Fruit fly (Drosophila melanogaster) whole organism, embryonic: ENCODE results near the gene Crys.

Source experiments
- BtbVII ChIP-seq: fragments of 200-800 bp; sonication (Bioruptor generic); optimal IDR thresholded peaks from 3 replicates; lab custom pipeline; 2017; ENCODE audit warnings: missing biosample characterization, mild to moderate bottlenecking, missing genetic modification characterization
- CG11723 ChIP-seq: fragments of 200-800 bp; sonication (Bioruptor generic); optimal IDR thresholded peaks from 2 replicates; lab custom pipeline; 2017; ENCODE audit warnings: missing biosample characterization, mild to moderate bottlenecking, missing genetic modification characterization
- CG12219 ChIP-seq: fragments of 200-800 bp; sonication (Bioruptor generic); optimal IDR thresholded peaks from 3 replicates; lab custom pipeline; 2018; ENCODE audit warnings: missing biosample characterization, mild to moderate bottlenecking, missing genetic modification characterization
- CG12942 ChIP-seq: fragments of 200-800 bp; sonication (Bioruptor generic); optimal IDR thresholded peaks from 3 replicates; lab custom pipeline; 2016; ENCODE audit warnings: missing biosample characterization, missing genetic modification characterization
- CG13775 ChIP-seq: fragments of 200-800 bp; sonication (Bioruptor generic); optimal IDR thresholded peaks from 3 replicates; lab custom pipeline; 2017; ENCODE audit warnings: missing biosample characterization, mild to moderate bottlenecking, missing genetic modification characterization
- CG14710 ChIP-seq: fragments of 200-800 bp; sonication (Bioruptor generic); optimal IDR thresholded peaks from 3 replicates; lab custom pipeline; 2019; ENCODE audit warnings: missing biosample characterization, mild to moderate bottlenecking, missing genetic modification characterization, moderate library complexity
- CG15514 ChIP-seq: fragments of 200-800 bp; sonication (Bioruptor generic); optimal IDR thresholded peaks from 3 replicates; lab custom pipeline; 2017; ENCODE audit warnings: missing biosample characterization, missing genetic modification characterization, mild to moderate bottlenecking, moderate library complexity, missing genetic modification reagents
- CG16863 ChIP-seq: fragments of 200-800 bp; sonication (Bioruptor generic); optimal IDR thresholded peaks from 3 replicates; lab custom pipeline; 2016; ENCODE audit warnings: missing biosample characterization, missing genetic modification characterization
- CG17568 ChIP-seq: fragments of 200-800 bp; sonication (Bioruptor generic); optimal IDR thresholded peaks from 2 replicates; lab custom pipeline; 2018; ENCODE audit warnings: missing biosample characterization, mild to moderate bottlenecking, missing genetic modification characterization, moderate library complexity
- CG17912 ChIP-seq: fragments of 200-800 bp; sonication (Bioruptor generic); optimal IDR thresholded peaks from 2 replicates; lab custom pipeline; 2018; ENCODE audit warnings: missing biosample characterization, mild to moderate bottlenecking, missing genetic modification characterization
- CG2678 ChIP-seq: fragments of 200-800 bp; sonication (Bioruptor generic); optimal IDR thresholded peaks from 3 replicates; lab custom pipeline; 2019; ENCODE audit warnings: missing biosample characterization, mild to moderate bottlenecking, missing genetic modification characterization, moderate library complexity
- CG30431 ChIP-seq: fragments of 200-800 bp; sonication (Bioruptor generic); optimal IDR thresholded peaks from 2 replicates; lab custom pipeline; 2017; ENCODE audit warnings: missing biosample characterization, missing genetic modification characterization
- CG33557 ChIP-seq: fragments of 200-800 bp; sonication (Bioruptor generic); optimal IDR thresholded peaks from 2 replicates; lab custom pipeline; 2019; ENCODE audit warnings: missing biosample characterization, mild to moderate bottlenecking, missing genetic modification characterization, moderate library complexity
- CG5180 ChIP-seq: fragments of 200-800 bp; sonication (Bioruptor generic); optimal IDR thresholded peaks from 3 replicates; lab custom pipeline; 2017; ENCODE audit warnings: missing biosample characterization, missing genetic modification characterization, mild to moderate bottlenecking, moderate library complexity, missing genetic modification reagents
- CG5953 ChIP-seq: fragments of 200-800 bp; sonication (Bioruptor generic); IDR thresholded peaks from 2 replicates; pipeline ENCODE4 v1.3.6; 2022; ENCODE audit warnings: missing biosample characterization, missing genetic modification characterization
- CG6272 ChIP-seq: fragments of 200-800 bp; sonication (Bioruptor generic); IDR thresholded peaks from 2 replicates; pipeline ENCODE4 v1.3.6; 2022; ENCODE audit warnings: missing biosample characterization, missing genetic modification characterization
- CG7372 ChIP-seq: fragments of 200-800 bp; sonication (Bioruptor generic); IDR thresholded peaks from 2 replicates; pipeline ENCODE4 v1.3.6; 2022; ENCODE audit warnings: missing biosample characterization, missing genetic modification characterization
- CG7786 ChIP-seq: fragments of 200-800 bp; sonication (Bioruptor generic); optimal IDR thresholded peaks from 2 replicates; lab custom pipeline; 2016; ENCODE audit warnings: missing biosample characterization, missing genetic modification characterization
- CG7987 ChIP-seq: fragments of 200-800 bp; sonication (Bioruptor generic); optimal IDR thresholded peaks from 2 replicates; lab custom pipeline; 2018; ENCODE audit warnings: missing biosample characterization, mild to moderate bottlenecking, missing genetic modification characterization, moderate library complexity
- D19A ChIP-seq: fragments of 200-800 bp; optimal IDR thresholded peaks from 3 replicates; lab custom pipeline; 2019; ENCODE audit warnings: missing biosample characterization, mild to moderate bottlenecking, missing genetic modification characterization, moderate library complexity
- D19B ChIP-seq: fragments of 200-800 bp; sonication (Bioruptor generic); optimal IDR thresholded peaks from 2 replicates; lab custom pipeline; 2017; ENCODE audit warnings: missing biosample characterization, mild to moderate bottlenecking, missing genetic modification characterization
- Dref ChIP-seq: fragments of 200-800 bp; sonication (Bioruptor generic); IDR thresholded peaks from 2 replicates; pipeline ENCODE4 v1.3.6; 2022; ENCODE audit warnings: missing biosample characterization, missing genetic modification characterization
- Eip74EF ChIP-seq, 2 experiments: fragments of 200-800 bp in 1 of 2; fragments of >200 bp in 1 of 2; sonication (Bioruptor generic) in 1 of 2; optimal IDR thresholded peaks; 2 replicates each; lab custom pipeline; 2017 to 2019; ENCODE audit warnings: missing biosample characterization in 2 of 2, missing genetic modification characterization in 2 of 2, mild to moderate bottlenecking in 1 of 2, moderate library complexity in 1 of 2
- Hr78 ChIP-seq, 2 experiments: fragments of 200-800 bp in 1 of 2; fragments of >200 bp in 1 of 2; sonication (Bioruptor generic) in 1 of 2; optimal IDR thresholded peaks; 2 replicates each; lab custom pipeline; 2017 to 2019; ENCODE audit warnings: missing biosample characterization in 2 of 2, missing genetic modification characterization in 2 of 2, mild to moderate bottlenecking in 1 of 2, moderate library complexity in 1 of 2
- Jarid2 ChIP-seq: fragments of 200-800 bp; sonication (Bioruptor generic); optimal IDR thresholded peaks from 3 replicates; lab custom pipeline; 2017; ENCODE audit warnings: mild to moderate bottlenecking, missing biosample characterization, missing genetic modification reagents, missing genetic modification characterization
- Max ChIP-seq: fragments of 200-800 bp; sonication (Bioruptor generic); optimal IDR thresholded peaks from 2 replicates; lab custom pipeline; 2016; ENCODE audit warnings: missing biosample characterization, mild to moderate bottlenecking, missing genetic modification characterization
- Meics ChIP-seq: fragments of 200-800 bp; sonication (Bioruptor generic); optimal IDR thresholded peaks from 2 replicates; lab custom pipeline; 2017; ENCODE audit warnings: missing biosample characterization, mild to moderate bottlenecking, missing genetic modification characterization
- Mes4 ChIP-seq: fragments of 200-800 bp; sonication (Bioruptor generic); optimal IDR thresholded peaks from 2 replicates; lab custom pipeline; 2016; ENCODE audit warnings: missing biosample characterization, missing genetic modification characterization
- Mrtf ChIP-seq: fragments of 200-800 bp; sonication (Bioruptor generic); IDR thresholded peaks from 3 replicates; pipeline ENCODE4 v1.3.6; 2022; ENCODE audit warnings: missing biosample characterization, missing genetic modification characterization
- Optix ChIP-seq: fragments of 200-800 bp; sonication (Bioruptor generic); IDR thresholded peaks from 3 replicates; pipeline ENCODE4 v1.3.6; 2022; ENCODE audit warnings: missing biosample characterization, missing genetic modification characterization
- Vsx1 ChIP-seq: fragments of 200-800 bp; sonication (Bioruptor generic); optimal IDR thresholded peaks from 2 replicates; lab custom pipeline; 2017; ENCODE audit warnings: missing biosample characterization, mild to moderate bottlenecking, missing genetic modification characterization, missing genetic modification reagents
- bowl ChIP-seq: fragments of 200-800 bp; sonication (Bioruptor generic); IDR thresholded peaks from 2 replicates; pipeline ENCODE4 v1.3.6; 2022; ENCODE audit warnings: missing biosample characterization, missing genetic modification characterization
- dan ChIP-seq: fragments of 200-800 bp; sonication (Bioruptor generic); IDR thresholded peaks from 2 replicates; pipeline ENCODE4 v1.3.6; 2022; ENCODE audit warnings: missing biosample characterization, missing genetic modification characterization
- dm ChIP-seq: fragments of 200-800 bp; sonication (Bioruptor generic); optimal IDR thresholded peaks from 3 replicates; lab custom pipeline; 2016; ENCODE audit warnings: missing biosample characterization, missing genetic modification characterization
- fd3F ChIP-seq: fragments of 200-800 bp; sonication (Bioruptor generic); optimal IDR thresholded peaks from 2 replicates; lab custom pipeline; 2018; ENCODE audit warnings: missing biosample characterization, mild to moderate bottlenecking, missing genetic modification characterization, moderate library complexity
- grn ChIP-seq: fragments of 200-800 bp; sonication (Bioruptor generic); optimal IDR thresholded peaks from 3 replicates; lab custom pipeline; 2017; ENCODE audit warnings: missing biosample characterization, missing genetic modification characterization
- ind ChIP-seq: fragments of 200-800 bp; sonication (Bioruptor generic); optimal IDR thresholded peaks from 3 replicates; lab custom pipeline; 2016; ENCODE audit warnings: missing biosample characterization, missing genetic modification characterization
- lbe ChIP-seq: fragments of 200-800 bp; sonication (Bioruptor generic); optimal IDR thresholded peaks from 2 replicates; lab custom pipeline; 2016; ENCODE audit warnings: missing biosample characterization, mild to moderate bottlenecking, missing genetic modification characterization
- lmd ChIP-seq: fragments of 200-800 bp; sonication (Bioruptor generic); IDR thresholded peaks from 2 replicates; pipeline ENCODE4 v1.3.6; 2022; ENCODE audit warnings: missing biosample characterization, missing genetic modification characterization
- luna ChIP-seq: fragments of 200-800 bp; sonication (Bioruptor generic); optimal IDR thresholded peaks from 2 replicates; lab custom pipeline; 2016; ENCODE audit warnings: missing biosample characterization, missing genetic modification characterization
- maf-S ChIP-seq: fragments of 200-800 bp; sonication (Bioruptor generic); optimal IDR thresholded peaks from 2 replicates; lab custom pipeline; 2016; ENCODE audit warnings: missing biosample characterization, missing genetic modification characterization
- nau ChIP-seq: fragments of 200-800 bp; sonication (Bioruptor generic); optimal IDR thresholded peaks from 3 replicates; lab custom pipeline; 2017; ENCODE audit warnings: missing biosample characterization, mild to moderate bottlenecking, missing genetic modification characterization, missing genetic modification reagents
- p53 ChIP-seq: fragments of 200-800 bp; sonication (Bioruptor generic); optimal IDR thresholded peaks from 2 replicates; lab custom pipeline; 2016; ENCODE audit warnings: missing biosample characterization, missing genetic modification characterization
- pzg ChIP-seq: fragments of 200-800 bp; sonication (Bioruptor generic); optimal IDR thresholded peaks from 3 replicates; lab custom pipeline; 2018; ENCODE audit warnings: missing biosample characterization, mild to moderate bottlenecking, missing genetic modification characterization, moderate library complexity
- repo ChIP-seq: fragments of 200-800 bp; sonication (Bioruptor generic); optimal IDR thresholded peaks from 2 replicates; lab custom pipeline; 2016; ENCODE audit warnings: missing biosample characterization, missing genetic modification characterization
- schlank ChIP-seq: fragments of 200-800 bp; sonication (Bioruptor generic); optimal IDR thresholded peaks from 2 replicates; lab custom pipeline; 2018; ENCODE audit warnings: missing biosample characterization, mild to moderate bottlenecking, missing genetic modification characterization
- sug ChIP-seq: fragments of 200-800 bp; optimal IDR thresholded peaks from 2 replicates; lab custom pipeline; 2019; ENCODE audit warnings: missing biosample characterization, mild to moderate bottlenecking, missing genetic modification characterization, moderate library complexity
- ttk ChIP-seq: fragments of 200-800 bp; sonication (Bioruptor generic); IDR thresholded peaks from 2 replicates; pipeline ENCODE4 v2.1.2; 2022; ENCODE audit warnings: missing biosample characterization, missing genetic modification characterization
- wdn ChIP-seq: fragments of 200-800 bp; sonication (Bioruptor generic); IDR thresholded peaks from 2 replicates; pipeline ENCODE4 v1.3.6; 2022; ENCODE audit warnings: missing biosample characterization, missing genetic modification characterization
- zen2 ChIP-seq: fragments of 200-800 bp; sonication (Bioruptor generic); IDR thresholded peaks from 3 replicates; pipeline ENCODE4 v1.3.6; 2022; ENCODE audit warnings: missing biosample characterization, missing genetic modification characterization; ENCODE audit not compliant: partially characterized antibody

The Crys gene

DNA sequence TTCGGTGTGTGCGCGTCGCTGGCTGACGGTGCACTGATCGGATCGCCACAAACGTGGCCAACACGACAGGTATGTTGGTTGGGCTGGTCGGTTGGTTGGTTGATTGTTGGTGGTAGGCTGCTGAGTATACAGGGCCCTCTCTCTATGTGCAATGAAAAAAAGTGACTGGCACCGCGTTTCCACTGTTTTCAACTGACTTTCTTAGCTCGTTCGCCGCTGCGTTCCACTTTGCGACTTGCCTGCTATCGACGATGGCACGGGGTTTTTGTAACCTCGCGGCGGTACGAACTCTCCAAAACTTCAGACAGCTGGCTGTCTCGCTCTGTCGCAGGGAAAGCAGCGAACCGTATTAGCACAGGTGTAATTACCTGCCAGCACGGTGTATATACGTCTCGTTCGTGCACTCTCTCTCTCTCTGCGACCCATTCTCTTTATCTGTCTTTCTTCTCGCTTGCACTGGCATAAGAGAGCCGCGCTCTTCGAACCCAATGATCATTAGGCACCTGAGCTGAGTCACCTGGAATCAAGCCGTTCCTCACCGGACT, 27.0 kb downstream of the Crys start (continued):
- TF ChIP-seq nau (GFP tag; lab: Kevin White, UChicago) (no peak), grn (GFP tag; lab: Kevin White, UChicago) (peak; percentile 77), Max (GFP tag; lab: Kevin White, UChicago) (no peak), CG17912 (GFP tag; lab: Kevin White, UChicago) (no peak), Mrtf (GFP tag; lab: Robert Waterston, UW) (peak; percentile 38; the same call in 1 of the 3 replicates), Eip74EF (GFP tag; optimal IDR thresholded peaks at IDR 0.05; lab: Kevin White, UChicago) (no peak), Dref (GFP tag; lab: Robert Waterston, UW) (no peak), repo (GFP tag; lab: Kevin White, UChicago) (no peak), sug (tag; lab: Kevin White, UChicago) (peak; percentile 39), Jarid2 (peak; percentile 96), CG5953 (0 out of 2 replicates have a peak, but pooled peaks have one; percentile 52), CG12219 (GFP tag; lab: Kevin White, UChicago) (no peak), dm (GFP tag; lab: Kevin White, UChicago) (peak; percentile 28), ttk (no peak), D19B (no peak), CG14710 (tag; lab: Kevin White, UChicago) (no peak), CG11723 (GFP tag; lab: Kevin White, UChicago) (no peak), CG15514 (GFP tag; lab: Kevin White, UChicago) (no peak), fd3F (GFP tag; lab: Kevin White, UChicago) (no peak), CG2678 (tag; lab: Kevin White, UChicago) (peak; percentile 19), bowl (GFP tag; lab: Robert Waterston, UW) (no peak; the same call in 1 of the 2 replicates), Meics (GFP tag; lab: Kevin White, UChicago) (peak; percentile 17), BtbVII (GFP tag; lab: Kevin White, UChicago) (no peak), p53 (GFP tag; lab: Kevin White, UChicago) (no peak), wdn (no peak; the same call in 1 of the 2 replicates), lbe (GFP tag; lab: Kevin White, UChicago) (peak; percentile 49), CG7987 (GFP tag; lab: Kevin White, UChicago) (no peak), CG6272 (GFP tag; lab: Robert Waterston, UW) (no peak), CG12942 (GFP tag; lab: Kevin White, UChicago) (no peak), CG17568 (GFP tag; lab: Kevin White, UChicago) (no peak), Optix (0 out of 3 replicates have a peak, but pooled peaks have one; percentile 35), lmd (GFP tag; lab: Robert Waterston, UW) (no peak), schlank (tag; lab: Kevin White, UChicago) (peak; percentile 17), CG7786 (GFP tag; lab: Kevin White, UChicago) (peak; percentile 23), luna (GFP tag; lab: Kevin White, UChicago) (no peak), Hr78 (GFP tag; optimal IDR thresholded peaks at IDR 0.05; lab: Kevin White, UChicago) (peak in 1 of 2 experiments; percentile 50), dan (GFP tag; lab: Robert Waterston, UW) (no peak), zen2 (GFP tag; lab: Robert Waterston, UW) (no peak), CG30431 (GFP tag; lab: Kevin White, UChicago) (no peak), CG7372 (no peak), Mes4 (GFP tag; lab: Kevin White, UChicago) (no peak), ind (GFP tag; lab: Kevin White, UChicago) (no peak), CG13775 (GFP tag; lab: Kevin White, UChicago) (no peak), CG33557 (GFP tag; lab: Kevin White, UChicago) (no peak), maf-S (GFP tag; lab: Kevin White, UChicago) (no peak), pzg (GFP tag; lab: Kevin White, UChicago) (no peak), D19A (no peak), CG5180 (GFP tag; lab: Kevin White, UChicago) (peak; percentile 97), CG16863 (GFP tag; lab: Kevin White, UChicago) (no peak), Vsx1 (GFP tag; lab: Kevin White, UChicago) (peak; percentile 98)
